Fruit fly (Drosophila melanogaster): ENCODE results near the gene tna.

Gene tna

DNA sequence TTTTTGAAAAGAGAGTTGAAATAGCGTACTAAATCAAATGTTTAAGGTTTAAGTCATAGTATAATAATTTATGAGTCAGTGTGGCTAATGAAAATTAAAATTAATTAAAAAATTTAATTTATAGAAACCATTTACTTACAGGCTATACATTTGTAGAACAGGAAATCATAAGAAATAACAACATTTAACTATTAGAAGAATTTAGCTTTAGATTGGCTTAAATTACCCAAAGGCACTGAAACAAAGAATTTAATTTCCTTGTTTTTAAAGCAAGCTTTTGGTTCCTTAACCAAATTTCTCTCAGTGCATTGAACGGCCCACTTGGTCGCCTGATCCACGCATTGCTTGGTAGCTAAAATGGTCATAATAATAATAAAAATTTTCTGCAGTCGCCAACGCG lies 68.1 kb downstream of the tna start:
- TF ChIP-seq noc (tag; optimal IDR thresholded peaks at IDR 0.05), result no peak

DNA sequence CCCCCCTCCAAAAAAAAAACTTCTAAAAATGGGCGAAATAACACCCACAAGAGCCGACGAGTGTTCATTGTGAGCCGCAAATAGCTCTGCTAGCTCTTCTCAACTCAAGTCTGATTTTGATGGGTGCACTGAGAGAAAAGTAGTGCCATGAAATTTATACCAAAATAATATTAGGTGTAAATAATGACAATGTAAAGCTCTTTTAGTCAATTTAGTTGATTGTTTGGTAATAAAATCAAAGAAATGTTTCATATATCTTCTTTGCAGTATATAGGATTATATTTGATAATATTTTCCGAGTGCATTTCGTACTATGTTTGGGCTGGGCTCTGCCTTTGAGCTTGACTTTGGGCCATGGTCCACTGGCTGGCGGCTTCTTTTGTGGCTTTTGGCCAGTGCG lies 69.4 kb downstream of the tna start:
- TF ChIP-seq noc (tag; optimal IDR thresholded peaks at IDR 0.05), result no peak

DNA sequence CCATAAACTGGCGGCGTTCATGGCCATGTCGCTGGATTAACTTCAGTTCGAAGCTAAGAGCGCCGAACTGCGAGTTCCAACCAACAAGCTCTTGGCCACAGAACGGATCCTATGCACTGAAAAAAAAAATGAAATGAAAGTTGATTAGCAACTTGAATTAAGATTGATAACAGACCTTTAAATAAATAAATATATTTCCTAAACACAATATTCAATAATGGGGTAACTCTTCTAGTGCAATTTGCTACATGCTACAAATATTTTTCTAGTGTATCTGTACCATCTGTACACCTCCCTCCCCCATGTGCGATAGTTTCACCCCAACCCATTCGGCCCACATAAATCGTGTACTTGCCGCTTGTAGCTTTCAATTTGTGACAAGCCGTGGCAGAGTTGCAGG lies 74.3 kb downstream of the tna start:
- TF ChIP-seq noc (tag; optimal IDR thresholded peaks at IDR 0.05), result no peak

DNA sequence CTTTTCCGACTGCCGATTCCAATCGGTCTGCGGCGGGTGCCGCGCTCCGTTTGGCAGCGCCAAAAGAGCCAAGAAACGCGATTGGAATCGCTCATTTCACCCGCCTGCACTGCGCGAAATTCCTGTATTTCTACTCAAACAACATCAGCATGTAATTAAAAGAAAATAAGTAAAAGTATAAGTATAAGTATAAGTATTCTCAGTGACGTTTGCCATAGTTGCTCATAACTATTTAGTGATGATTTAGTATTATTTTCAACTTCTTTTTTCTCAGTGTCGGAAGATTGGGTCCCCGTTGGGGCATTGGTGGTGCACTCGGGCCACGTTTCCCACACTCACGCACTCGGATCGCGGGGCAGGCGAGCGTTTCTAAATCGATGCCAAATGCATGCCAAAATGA lies 77.9 kb downstream of the tna start:
- no peak for TF ChIP-seq noc (tag; optimal IDR thresholded peaks at IDR 0.05)

DNA sequence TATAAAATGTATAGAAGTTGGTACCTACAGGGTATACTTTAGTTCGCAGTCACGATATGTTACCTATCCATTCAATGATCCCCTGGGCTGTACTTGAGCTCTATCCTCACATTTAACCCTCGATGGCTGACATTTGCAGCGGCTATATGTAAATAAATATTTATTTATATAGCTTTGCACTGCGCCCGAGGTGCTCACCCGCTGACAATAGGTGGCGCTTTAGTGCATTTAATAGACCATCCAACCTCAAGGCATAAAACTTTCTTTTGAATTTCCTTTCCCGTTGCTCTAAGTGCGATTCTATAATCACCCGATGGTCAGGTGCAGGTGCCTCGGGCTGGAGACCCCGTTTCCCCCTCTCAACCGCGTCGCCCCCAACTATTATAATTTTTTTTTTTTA lies 81.9 kb downstream of the tna start:
- no peak for TF ChIP-seq noc (tag; optimal IDR thresholded peaks at IDR 0.05)

DNA sequence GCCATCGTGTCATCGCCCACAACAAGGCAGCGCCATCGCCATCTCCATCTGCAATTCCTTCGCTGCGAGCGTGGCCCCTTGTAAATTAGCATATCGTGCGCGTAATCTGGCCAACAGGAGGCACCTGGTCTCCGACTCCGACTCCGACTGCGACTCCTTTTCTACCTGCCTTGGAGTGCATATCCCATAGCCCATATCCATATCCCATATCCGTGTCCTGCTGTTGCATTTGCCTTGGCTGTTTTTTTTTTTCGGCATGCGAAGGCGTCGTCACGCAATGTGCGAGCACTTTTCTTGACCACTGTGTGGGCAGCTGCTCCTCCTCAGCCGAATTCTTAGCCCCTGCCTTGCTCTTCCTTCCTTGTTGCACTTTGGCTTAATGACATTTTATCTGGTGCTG lies 83.1 kb downstream of the tna start:
- TF ChIP-seq noc (tag; optimal IDR thresholded peaks at IDR 0.05), result no peak

DNA sequence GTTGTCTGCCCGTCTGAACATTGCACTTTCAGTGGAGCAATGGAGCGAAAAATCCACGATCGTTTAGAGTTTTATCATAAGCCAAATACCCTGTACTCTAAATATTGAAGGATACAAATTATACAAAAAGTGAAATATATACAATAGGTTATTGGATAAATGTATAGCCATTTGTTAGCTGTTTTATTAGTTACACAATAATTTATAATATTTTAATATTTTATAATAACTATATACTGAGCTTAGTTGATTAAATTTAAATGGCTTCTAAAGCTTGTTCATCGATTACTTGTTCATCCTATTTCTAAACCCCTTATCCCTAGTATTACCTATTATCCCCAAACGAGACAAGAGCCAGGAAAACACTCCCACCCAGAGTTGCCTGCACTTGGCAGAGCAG lies 87.6 kb downstream of the tna start:
- TF ChIP-seq noc (tag; optimal IDR thresholded peaks at IDR 0.05), result no peak

DNA sequence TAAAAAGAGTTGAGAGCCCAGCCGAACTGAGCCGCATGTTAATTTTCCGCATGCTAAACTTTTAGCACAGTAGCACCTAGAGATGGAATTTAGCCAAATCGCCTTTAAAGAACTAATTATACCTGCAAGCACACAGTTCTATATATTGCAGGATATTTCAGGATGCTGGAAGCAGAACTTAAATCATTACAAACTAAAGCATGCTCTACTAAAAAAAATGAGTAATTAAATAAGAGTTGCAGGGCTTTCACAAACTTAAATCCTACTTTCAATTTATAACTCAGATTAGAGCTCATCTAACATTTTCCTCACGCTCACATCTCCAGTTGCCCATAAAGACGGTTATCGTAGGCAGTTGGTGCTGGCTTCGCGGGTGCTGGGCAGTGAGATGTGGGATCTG lies 89.4 kb downstream of the tna start:
- TF ChIP-seq noc (tag; optimal IDR thresholded peaks at IDR 0.05), result no peak

Measured in whole organism, larva.